Worm (Caenorhabditis elegans): ENCODE data around the gene srx-130.

Gene srx-130

DNA sequence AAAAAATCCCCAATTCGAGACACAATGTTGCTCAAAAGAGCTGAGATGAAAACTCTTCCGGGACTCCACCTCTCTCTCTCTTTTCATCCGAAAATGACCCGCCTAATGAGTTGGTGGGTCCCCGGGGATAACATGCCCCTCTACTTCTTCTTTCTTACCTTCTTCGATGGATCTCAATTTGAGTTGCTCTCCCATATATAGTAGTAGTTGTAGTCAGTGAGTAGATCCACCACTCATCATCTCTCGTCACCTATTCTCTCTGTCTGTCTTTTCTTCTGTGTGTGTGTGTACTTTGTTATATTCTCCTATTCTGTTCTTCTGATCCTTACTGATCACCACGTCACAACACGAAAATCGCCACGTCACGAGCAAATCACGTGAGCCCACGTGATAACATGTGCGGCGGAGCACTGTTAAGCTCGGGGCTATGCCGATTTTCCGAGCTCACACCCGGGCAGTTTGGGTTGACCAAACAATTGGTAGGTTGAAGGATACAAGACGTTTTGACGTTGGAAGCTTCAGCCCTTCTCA is 46.9 kb upstream of the srx-130 start, which contains the start of gene twk-32 (continued):
- TF ChIP-seq lin-39 (tag; optimal IDR thresholded peaks at IDR 0.05): no peak
- peak; percentile 73 for TF ChIP-seq aha-1 (tag)
- TF ChIP-seq saeg-2 (GFP tag; IDR thresholded peaks at IDR 0.05): no peak
- 0 out of 2 replicates have a peak, but pooled peaks have one; percentile 40 for TF ChIP-seq Y105C5A.15 (GFP tag; IDR thresholded peaks at IDR 0.05)
- no peak for TF ChIP-seq egl-43 (GFP tag; IDR thresholded peaks at IDR 0.05)
- no peak for TF ChIP-seq mdl-1 (tag; optimal IDR thresholded peaks at IDR 0.05)
- no peak for TF ChIP-seq rbr-2 (tag; optimal IDR thresholded peaks at IDR 0.05)
- TF ChIP-seq ztf-7 (tag; optimal IDR thresholded peaks at IDR 0.05): no peak
- TF ChIP-seq set-16 (GFP tag; IDR thresholded peaks at IDR 0.05): 0 out of 2 replicates have a peak, but pooled peaks have one; percentile 5
- no peak for TF ChIP-seq ces-1 (GFP tag; optimal IDR thresholded peaks at IDR 0.05)

DNA sequence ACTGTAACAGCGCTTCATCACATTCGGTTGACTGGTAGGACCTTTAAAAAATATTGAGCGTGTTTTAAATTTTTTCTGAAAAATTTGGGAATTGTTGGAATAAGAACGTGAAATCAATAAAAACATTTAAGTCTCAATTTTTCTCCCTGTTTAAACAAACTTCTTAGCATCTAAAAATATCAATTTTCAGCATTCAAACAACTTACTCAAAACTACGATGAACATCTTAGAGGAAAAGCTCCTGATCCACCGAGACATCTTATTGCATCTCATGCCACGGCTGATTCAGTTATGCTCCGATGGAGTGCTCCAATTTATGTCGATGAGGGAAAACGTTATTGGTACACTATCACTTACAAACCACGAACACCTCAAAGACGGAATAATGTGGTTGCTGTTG is 44.1 kb upstream of the srx-130 start:
- TF ChIP-seq ceh-20 (GFP tag; IDR thresholded peaks at IDR 0.05) (no peak), lim-7 (GFP tag; IDR thresholded peaks at IDR 0.05) (no peak), fos-1 (tag; optimal IDR thresholded peaks at IDR 0.05) (no peak), unc-62 (GFP tag; optimal IDR thresholded peaks at IDR 0.05 in 1 of 2) (peak in 1 of 2 experiments; percentile 92), unc-62 (tag; optimal IDR thresholded peaks at IDR 0.05) (no peak), dmd-8 (GFP tag; IDR thresholded peaks at IDR 0.05) (no peak)

DNA sequence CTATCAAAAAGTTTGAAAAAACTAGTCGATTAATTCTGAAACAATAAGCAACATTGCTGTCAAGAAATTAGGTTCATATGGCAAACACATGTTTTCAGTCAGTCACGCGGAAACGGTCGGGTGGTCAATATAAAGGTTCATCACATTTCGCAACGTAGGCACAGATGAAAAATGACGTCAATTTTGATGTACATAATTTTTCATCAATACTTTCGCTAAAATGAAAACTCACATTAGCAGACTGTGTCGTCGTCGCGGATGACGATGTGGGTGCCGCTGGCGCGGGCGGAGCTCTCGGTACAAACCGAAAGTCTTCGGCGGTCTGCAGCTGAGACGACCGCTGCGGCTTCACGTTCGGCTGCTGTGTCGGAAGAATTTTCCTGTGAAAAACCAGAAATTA is 39.3 kb upstream of the srx-130 start, which contains the start of gene swan-2:
Gene swan-2, minus strand, starts transcription at position 380 of the 400 bp plus-strand sequence.
- TF ChIP-seq set-16 (GFP tag; IDR thresholded peaks at IDR 0.05) (peak; percentile 77), hlh-30 (tag; optimal IDR thresholded peaks at IDR 0.05; ENCODE audit: insufficient read depth) (peak; percentile 36), unc-62 (GFP tag; optimal IDR thresholded peaks at IDR 0.05 in 1 of 2) (peak in 1 of 2 experiments; percentile 82), unc-62 (tag; optimal IDR thresholded peaks at IDR 0.05) (no peak), mxl-2 (GFP tag; conservative IDR thresholded peaks at IDR 0.05) (no peak), lir-3 (tag; optimal IDR thresholded peaks at IDR 0.05) (no peak)

DNA sequence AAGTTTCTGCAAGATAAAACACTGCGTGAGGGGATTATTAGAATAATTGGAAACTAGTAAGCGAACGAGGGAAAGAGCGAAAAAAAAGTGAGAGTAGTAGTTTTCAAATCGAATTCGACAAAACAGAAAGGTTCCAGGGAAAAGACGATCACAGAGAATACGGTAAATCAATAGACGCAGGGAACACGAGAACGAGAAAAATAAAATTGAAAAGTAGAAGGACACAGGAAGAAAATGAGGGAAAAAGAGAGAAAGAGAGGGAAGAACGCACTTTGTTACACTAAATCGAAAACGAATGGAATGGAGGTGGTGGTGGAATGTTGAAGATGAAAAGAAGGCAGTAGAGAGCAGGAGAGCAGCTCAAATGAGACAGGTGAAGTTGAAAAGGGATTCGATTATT is 36.0 kb upstream of the srx-130 start, which contains the start of gene swan-1:
Gene swan-1, minus strand, starts transcription at position 6 of the 400 bp plus-strand sequence.
- TF ChIP-seq nhr-28 (tag; optimal IDR thresholded peaks at IDR 0.05) (no peak), lsy-2 (tag; optimal IDR thresholded peaks at IDR 0.05) (peak in 1 of 2 experiments; percentile 9), ctbp-1 (GFP tag; IDR thresholded peaks at IDR 0.05) (no peak), hlh-11 (tag; optimal IDR thresholded peaks at IDR 0.05) (peak; percentile 1), daf-16 (GFP tag; optimal IDR thresholded peaks at IDR 0.05) (peak in 1 of 2 experiments; percentile 3), daf-16 (tag; optimal IDR thresholded peaks at IDR 0.05) (no peak), ztf-11 (tag; optimal IDR thresholded peaks at IDR 0.05) (no peak)

DNA sequence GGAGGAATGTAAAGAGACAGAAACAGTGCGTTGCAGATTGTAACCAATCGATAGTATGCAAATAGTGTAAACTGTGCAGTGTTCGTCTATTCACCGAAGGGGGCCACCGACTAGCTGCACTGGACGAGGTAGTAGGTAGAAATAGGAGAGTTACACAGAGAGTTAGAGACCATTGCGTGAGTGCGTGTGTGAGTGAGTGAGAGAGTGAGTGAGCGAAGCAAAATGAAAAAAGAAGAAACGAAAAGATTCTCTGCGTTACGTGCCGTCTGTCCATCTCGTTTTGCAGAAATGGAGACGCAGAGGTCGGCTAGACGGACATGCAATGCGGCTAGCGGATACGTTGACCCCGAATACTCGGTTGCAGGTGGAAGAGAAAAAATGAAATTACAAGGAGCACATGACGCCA is 34.8 kb upstream of the srx-130 start:
- TF ChIP-seq dmd-8 (GFP tag; IDR thresholded peaks at IDR 0.05): no peak
- TF ChIP-seq skn-1 (tag; optimal IDR thresholded peaks at IDR 0.05): no peak
- TF ChIP-seq arid-1 (GFP tag; conservative IDR thresholded peaks at IDR 0.05): no peak
- TF ChIP-seq ceh-82 (tag; optimal IDR thresholded peaks at IDR 0.05): no peak
- no peak for TF ChIP-seq ZK337.2 (GFP tag; IDR thresholded peaks at IDR 0.05)
- TF ChIP-seq daf-12 (tag; optimal IDR thresholded peaks at IDR 0.05): no peak
- peak; percentile 60 for TF ChIP-seq dmd-6 (GFP tag; IDR thresholded peaks at IDR 0.05)
- TF ChIP-seq unc-39 (tag; optimal IDR thresholded peaks at IDR 0.05): no peak
- peak; percentile 55; the same call in 1 of the 2 replicates for TF ChIP-seq egl-43 (GFP tag; IDR thresholded peaks at IDR 0.05)
- TF ChIP-seq hlh-11 (tag; optimal IDR thresholded peaks at IDR 0.05): peak; percentile 83
- TF ChIP-seq Y75B8A.6 (GFP tag; IDR thresholded peaks at IDR 0.05): no peak
- no peak; the same call in 1 of the 2 replicates for TF ChIP-seq lim-7 (GFP tag; IDR thresholded peaks at IDR 0.05)
- no peak for TF ChIP-seq ceh-32 (tag; optimal IDR thresholded peaks at IDR 0.05; ENCODE audit: poor library complexity)
- TF ChIP-seq madf-9 (GFP tag; conservative IDR thresholded peaks at IDR 0.05): no peak
- peak; percentile 74 for TF ChIP-seq hmg-1.1 (GFP tag; IDR thresholded peaks at IDR 0.05)
- TF ChIP-seq lin-15B (tag; optimal IDR thresholded peaks at IDR 0.05): no peak
- TF ChIP-seq F26F4.8 (GFP tag; conservative IDR thresholded peaks at IDR 0.05): no peak
- no peak for TF ChIP-seq mep-1 (tag; optimal IDR thresholded peaks at IDR 0.05)
- peak; percentile 92 for TF ChIP-seq nhr-6 (tag; optimal IDR thresholded peaks at IDR 0.05)
- TF ChIP-seq zag-1 (tag; optimal IDR thresholded peaks at IDR 0.05): no peak
- no peak for TF ChIP-seq Y48G9A.11 (GFP tag; IDR thresholded peaks at IDR 0.05)
- peak; percentile 25; the same call in 1 of the 2 replicates for TF ChIP-seq ceh-20 (GFP tag; IDR thresholded peaks at IDR 0.05)
- TF ChIP-seq mes-2 (tag; optimal IDR thresholded peaks at IDR 0.05; ENCODE audit: poor library complexity, severe bottlenecking): peak; percentile 75

Data from whole organism, L4 larva.